Worm (Caenorhabditis elegans): ENCODE measurements around the gene spin-3.

DNA sequence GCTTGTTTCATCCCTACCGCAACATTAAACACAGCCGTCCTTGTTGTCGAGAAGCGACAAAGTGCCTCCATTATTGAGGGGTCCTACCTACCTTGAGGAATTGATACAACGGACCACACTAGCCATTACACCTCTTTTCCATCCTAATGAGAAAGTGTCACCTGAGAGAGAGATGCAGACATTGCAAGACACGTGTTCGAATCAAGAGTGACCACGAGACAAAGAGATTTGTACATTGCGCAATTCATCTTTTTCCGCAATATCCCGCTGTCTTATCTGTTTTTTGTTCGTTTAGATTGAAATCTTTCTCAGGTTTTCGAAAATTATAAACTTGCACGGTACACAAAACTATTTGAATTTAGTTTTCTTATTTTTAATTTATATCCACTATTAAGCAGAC lies 39.1 kb downstream of the spin-3 start:
- no peak for TF ChIP-seq him-1 (tag; optimal IDR thresholded peaks at IDR 0.05)
- TF ChIP-seq dao-5 (tag; optimal IDR thresholded peaks at IDR 0.05) = no peak
